Worm (Caenorhabditis elegans): ENCODE measurements around the gene ash-2.

- no peak for TF ChIP-seq mab-5 (tag; optimal IDR thresholded peaks at IDR 0.05)
- TF ChIP-seq lsy-2 (tag; optimal IDR thresholded peaks at IDR 0.05): no peak
- TF ChIP-seq nhr-76 (tag; optimal IDR thresholded peaks at IDR 0.05): no peak
- TF ChIP-seq lin-13 (tag; optimal IDR thresholded peaks at IDR 0.05): no peak
- TF ChIP-seq ceh-83 (GFP tag; optimal IDR thresholded peaks at IDR 0.05): no peak
- TF ChIP-seq elt-1 (tag; optimal IDR thresholded peaks at IDR 0.05; ENCODE audit: borderline replicate concordance, insufficient read depth): no peak
- TF ChIP-seq cnd-1 (tag; optimal IDR thresholded peaks at IDR 0.05): no peak
- TF ChIP-seq snpc-4 (tag; optimal IDR thresholded peaks at IDR 0.05): no peak
- TF ChIP-seq ces-1 (GFP tag; optimal IDR thresholded peaks at IDR 0.05): no peak
- TF ChIP-seq unc-120 (tag; optimal IDR thresholded peaks at IDR 0.05; ENCODE audit: poor library complexity, severe bottlenecking): no peak
- no peak for TF ChIP-seq nhr-12 (tag; optimal IDR thresholded peaks at IDR 0.05)
- TF ChIP-seq mep-1 (tag; optimal IDR thresholded peaks at IDR 0.05): no peak
- TF ChIP-seq ceh-39 (tag; optimal IDR thresholded peaks at IDR 0.05): no peak
- TF ChIP-seq pha-4 (tag; optimal IDR thresholded peaks at IDR 0.05): no peak
These were observed 56.9 kb downstream of the ash-2 start, which contains the start of gene cyn-16 for ce11 chrII:12036516-12036915.

Measured in whole organism, mixed stage, embryonic.